Fruit fly (Drosophila melanogaster) S2 (cell line): ENCODE results near the gene Mcm7.

Experiments
- CG8478 ChIP-seq: fragments of >200 bp; optimal IDR thresholded peaks from 2 replicates; lab custom pipeline; 2018
- CTCF ChIP-seq, 2 experiments: fragments of >200 bp; optimal IDR thresholded peaks; 2 replicates each; lab custom pipeline; 2018

DNA sequence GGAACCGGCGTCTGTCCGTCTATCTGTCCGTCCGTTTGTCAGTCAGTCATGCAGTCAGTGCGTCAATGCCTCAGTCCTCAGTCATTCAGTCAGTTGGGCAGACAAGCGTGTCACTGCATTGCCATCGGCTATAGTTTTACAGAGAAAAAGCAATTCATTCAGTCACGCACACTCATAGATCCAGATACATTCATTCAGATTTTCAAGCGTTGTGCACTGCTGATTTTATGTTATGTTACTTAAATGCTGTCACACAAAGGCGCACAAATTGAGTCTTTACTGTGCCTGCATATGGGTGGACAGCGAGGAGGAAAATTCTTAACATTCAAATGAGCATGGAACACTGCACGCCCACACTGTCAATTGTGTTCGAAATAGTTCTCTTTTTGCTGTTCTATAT lies 26.2 kb upstream of the Mcm7 start:
- TF ChIP-seq CG8478 (lab: Kevin White, UChicago) (no peak), CTCF (optimal IDR thresholded peaks at IDR 0.05; lab: Kevin White, UChicago) (no peak)
